Worm (Caenorhabditis elegans) whole organism, L1 larva: ENCODE measurements around the gene K11C4.2.

Experiments
- C16A3.4 ChIP-seq: fragments of 150-350 bp; optimal IDR thresholded peaks from 2 replicates; lab custom pipeline; 2014; ENCODE audit warnings: missing biosample characterization, missing genetic modification characterization
- F16B12.6 ChIP-seq: fragments of 150-350 bp; optimal IDR thresholded peaks from 2 replicates; lab custom pipeline; 2014; ENCODE audit warnings: missing biosample characterization, missing genetic modification characterization
- alr-1 ChIP-seq: fragments of 200-800 bp; sonication (Bioruptor generic); optimal IDR thresholded peaks from 2 replicates; lab custom pipeline; 2018; ENCODE audit warnings: borderline replicate concordance, mild to moderate bottlenecking, missing genetic modification characterization, missing compliant biosample characterization
- aly-2 ChIP-seq: fragments of 150-350 bp; optimal IDR thresholded peaks from 2 replicates; lab custom pipeline; 2014; ENCODE audit warnings: missing biosample characterization, missing genetic modification characterization
- ama-1 ChIP-seq: fragments of 150-350 bp; optimal IDR thresholded peaks from 2 replicates; lab custom pipeline; 2014
- ceh-63 ChIP-seq: fragments of 200-800 bp; sonication (Bioruptor generic); optimal IDR thresholded peaks from 2 replicates; lab custom pipeline; 2018; ENCODE audit warnings: mild to moderate bottlenecking, missing genetic modification characterization, missing compliant biosample characterization
- ceh-82 ChIP-seq, 3 experiments: fragments of 150-350 bp in 1 of 3; sonication (generic microtip) in 2 of 3; optimal IDR thresholded peaks; 2 replicates each; lab custom pipeline; 2014 to 2017; ENCODE audit warnings: missing biosample characterization in 3 of 3, missing genetic modification characterization in 3 of 3
- dpl-1 ChIP-seq, 3 experiments: fragments of 150-350 bp in 2 of 3; sonication (generic microtip) in 1 of 3; optimal IDR thresholded peaks; 2 replicates each; lab custom pipeline; 2014 to 2017; ENCODE audit warnings: missing biosample characterization in 3 of 3, missing genetic modification characterization in 3 of 3, missing genetic modification reagents in 3 of 3
- dsc-1 ChIP-seq: sonication (generic microtip); optimal IDR thresholded peaks from 2 replicates; lab custom pipeline; 2016; ENCODE audit warnings: mild to moderate bottlenecking, missing genetic modification characterization, missing compliant biosample characterization
- efl-1 ChIP-seq, 4 experiments: fragments of 150-350 bp; optimal IDR thresholded peaks in 3 of 4; peaks in 1 of 4; 1 replicate in 1 of 4; 2 replicates in 3 of 4; lab custom pipeline; 2014; ENCODE audit warnings: missing biosample characterization in 2 of 4, missing genetic modification characterization in 2 of 4, missing genetic modification reagents in 2 of 4
- efl-3 ChIP-seq: fragments of 200-800 bp; sonication (Bioruptor generic); optimal IDR thresholded peaks from 2 replicates; lab custom pipeline; 2018; ENCODE audit warnings: mild to moderate bottlenecking, missing genetic modification characterization, missing compliant biosample characterization
- egl-27 ChIP-seq, 2 experiments: fragments of 150-350 bp in 1 of 2; sonication (generic microtip); optimal IDR thresholded peaks; 3 replicates each; lab custom pipeline; 2017 to 2018; ENCODE audit warnings: missing biosample characterization in 2 of 2, missing genetic modification characterization in 2 of 2, missing genetic modification reagents in 2 of 2
- fkh-10 ChIP-seq: sonication (generic microtip); optimal IDR thresholded peaks from 2 replicates; lab custom pipeline; 2017; ENCODE audit warnings: missing biosample characterization, missing genetic modification reagents, missing genetic modification characterization
- fkh-8 ChIP-seq: sonication (generic microtip); optimal IDR thresholded peaks from 2 replicates; lab custom pipeline; 2016; ENCODE audit warnings: mild to moderate bottlenecking, missing genetic modification characterization, missing compliant biosample characterization
- fos-1 ChIP-seq: fragments of 150-350 bp; optimal IDR thresholded peaks from 2 replicates; lab custom pipeline; 2014; ENCODE audit warnings: missing biosample characterization, missing genetic modification characterization
- grh-1 ChIP-seq: fragments of 200-800 bp; sonication (Bioruptor generic); IDR thresholded peaks from 2 replicates; pipeline ENCODE4 v1.3.6; 2022; ENCODE audit warnings: missing genetic modification reagents, missing genetic modification characterization, missing compliant biosample characterization
- hlh-4 ChIP-seq: sonication (generic microtip); optimal IDR thresholded peaks from 2 replicates; lab custom pipeline; 2016; ENCODE audit warnings: mild to moderate bottlenecking, missing genetic modification characterization, missing compliant biosample characterization
- irx-1 ChIP-seq: sonication (generic microtip); optimal IDR thresholded peaks from 2 replicates; lab custom pipeline; 2016; ENCODE audit warnings: missing genetic modification characterization, missing compliant biosample characterization
- lin-13 ChIP-seq: fragments of 150-350 bp; optimal IDR thresholded peaks from 2 replicates; lab custom pipeline; 2014; ENCODE audit warnings: missing biosample characterization, missing genetic modification reagents, missing genetic modification characterization
- lin-14 ChIP-seq: fragments of 200-800 bp; sonication (Bioruptor generic); optimal IDR thresholded peaks from 2 replicates; lab custom pipeline; 2018; ENCODE audit warnings: mild to moderate bottlenecking, missing genetic modification characterization, moderate library complexity, missing compliant biosample characterization
- lin-35 ChIP-seq, 2 experiments: fragments of 150-350 bp; optimal IDR thresholded peaks; 2 replicates each; lab custom pipeline; 2014; ENCODE audit warnings: missing biosample characterization in 2 of 2, missing genetic modification characterization in 2 of 2, missing genetic modification reagents in 2 of 2
- mdl-1 ChIP-seq, 2 experiments: fragments of 150-350 bp; optimal IDR thresholded peaks; 2 replicates each; lab custom pipeline; 2014 to 2017; ENCODE audit warnings: missing biosample characterization in 2 of 2, missing genetic modification characterization in 2 of 2, inconsistent platforms in 1 of 2
- mef-2 ChIP-seq: fragments of 150-350 bp; optimal IDR thresholded peaks from 2 replicates; lab custom pipeline; 2014; ENCODE audit warnings: missing biosample characterization, missing genetic modification characterization
- nhr-11 ChIP-seq: fragments of 150-350 bp; optimal IDR thresholded peaks from 2 replicates; lab custom pipeline; 2014; ENCODE audit warnings: missing biosample characterization, missing genetic modification characterization
- nhr-20 ChIP-seq: sonication (generic microtip); optimal IDR thresholded peaks from 2 replicates; lab custom pipeline; 2016; ENCODE audit warnings: mild to moderate bottlenecking, missing genetic modification characterization, missing compliant biosample characterization
- nhr-47 ChIP-seq: sonication (generic microtip); optimal IDR thresholded peaks from 2 replicates; lab custom pipeline; 2016; ENCODE audit warnings: mild to moderate bottlenecking, missing genetic modification characterization, moderate library complexity, missing compliant biosample characterization
- nhr-71 ChIP-seq: sonication (generic microtip); optimal IDR thresholded peaks from 2 replicates; lab custom pipeline; 2016; ENCODE audit warnings: mild to moderate bottlenecking, missing genetic modification characterization, moderate library complexity, missing compliant biosample characterization
- nhr-77 ChIP-seq: fragments of 150-350 bp; optimal IDR thresholded peaks from 2 replicates; lab custom pipeline; 2014; ENCODE audit warnings: missing biosample characterization, missing genetic modification characterization
- nhr-84 ChIP-seq: sonication (generic microtip); optimal IDR thresholded peaks from 2 replicates; lab custom pipeline; 2017; ENCODE audit warnings: missing biosample characterization, missing genetic modification characterization
- nhr-90 ChIP-seq: sonication (generic microtip); optimal IDR thresholded peaks from 2 replicates; lab custom pipeline; 2016; ENCODE audit warnings: mild to moderate bottlenecking, missing genetic modification characterization, missing compliant biosample characterization; ENCODE audit not compliant: poor library complexity
- pag-3 ChIP-seq: sonication (generic microtip); optimal IDR thresholded peaks from 2 replicates; lab custom pipeline; 2017; ENCODE audit warnings: missing genetic modification characterization, mild to moderate bottlenecking, missing compliant biosample characterization, antibody characterized with exemption, borderline replicate concordance; ENCODE audit not compliant: insufficient read depth
- pax-3 ChIP-seq: fragments of 200-800 bp; sonication (Bioruptor generic); optimal IDR thresholded peaks from 2 replicates; lab custom pipeline; 2018; ENCODE audit warnings: mild to moderate bottlenecking, missing genetic modification characterization, moderate library complexity, missing compliant biosample characterization
- rnt-1 ChIP-seq: sonication (generic microtip); optimal IDR thresholded peaks from 2 replicates; lab custom pipeline; 2016; ENCODE audit warnings: mild to moderate bottlenecking, missing genetic modification characterization, moderate library complexity, missing compliant biosample characterization
- snpc-4 ChIP-seq: fragments of 150-350 bp; optimal IDR thresholded peaks from 2 replicates; lab custom pipeline; 2014; ENCODE audit warnings: missing biosample characterization, missing genetic modification characterization
- snu-23 ChIP-seq: sonication (generic microtip); optimal IDR thresholded peaks from 2 replicates; lab custom pipeline; 2016; ENCODE audit warnings: missing genetic modification characterization, missing compliant biosample characterization
- sup-37 ChIP-seq: fragments of 200-800 bp; sonication (Bioruptor generic); optimal IDR thresholded peaks from 2 replicates; lab custom pipeline; 2018; ENCODE audit warnings: mild to moderate bottlenecking, missing genetic modification characterization, missing compliant biosample characterization
- swsn-7 ChIP-seq: sonication (generic microtip); optimal IDR thresholded peaks from 2 replicates; lab custom pipeline; 2016; ENCODE audit warnings: missing genetic modification characterization, missing compliant biosample characterization
- tbx-2 ChIP-seq: sonication (generic microtip); optimal IDR thresholded peaks from 2 replicates; lab custom pipeline; 2016; ENCODE audit warnings: missing genetic modification characterization, missing compliant biosample characterization
- tlp-1 ChIP-seq: fragments of 150-350 bp; optimal IDR thresholded peaks from 2 replicates; lab custom pipeline; 2014; ENCODE audit warnings: missing biosample characterization, missing genetic modification characterization
- unc-30 ChIP-seq: sonication (generic microtip); optimal IDR thresholded peaks from 2 replicates; lab custom pipeline; 2017; ENCODE audit warnings: missing biosample characterization, missing genetic modification characterization
- unc-62 ChIP-seq: fragments of 150-350 bp; optimal IDR thresholded peaks from 2 replicates; lab custom pipeline; 2014; ENCODE audit warnings: missing biosample characterization, missing genetic modification reagents, missing genetic modification characterization
- vab-15 ChIP-seq: sonication (generic microtip); optimal IDR thresholded peaks from 2 replicates; lab custom pipeline; 2017; ENCODE audit warnings: missing genotype, mild to moderate bottlenecking, missing genetic modification characterization, missing compliant biosample characterization
- zag-1 ChIP-seq: fragments of 150-350 bp; optimal IDR thresholded peaks from 2 replicates; lab custom pipeline; 2014; ENCODE audit warnings: missing biosample characterization, missing genetic modification characterization
- zip-4 ChIP-seq: fragments of 200-800 bp; sonication (Bioruptor generic); optimal IDR thresholded peaks from 2 replicates; lab custom pipeline; 2018; ENCODE audit warnings: mild to moderate bottlenecking, missing genetic modification characterization, moderate library complexity, missing compliant biosample characterization
- ztf-11 ChIP-seq, 2 experiments: sonication (generic microtip); optimal IDR thresholded peaks; 2 replicates each; lab custom pipeline; 2016 to 2017; ENCODE audit warnings: missing genetic modification characterization in 2 of 2, missing biosample characterization in 1 of 2, missing compliant biosample characterization in 1 of 2

Gene K11C4.2

DNA sequence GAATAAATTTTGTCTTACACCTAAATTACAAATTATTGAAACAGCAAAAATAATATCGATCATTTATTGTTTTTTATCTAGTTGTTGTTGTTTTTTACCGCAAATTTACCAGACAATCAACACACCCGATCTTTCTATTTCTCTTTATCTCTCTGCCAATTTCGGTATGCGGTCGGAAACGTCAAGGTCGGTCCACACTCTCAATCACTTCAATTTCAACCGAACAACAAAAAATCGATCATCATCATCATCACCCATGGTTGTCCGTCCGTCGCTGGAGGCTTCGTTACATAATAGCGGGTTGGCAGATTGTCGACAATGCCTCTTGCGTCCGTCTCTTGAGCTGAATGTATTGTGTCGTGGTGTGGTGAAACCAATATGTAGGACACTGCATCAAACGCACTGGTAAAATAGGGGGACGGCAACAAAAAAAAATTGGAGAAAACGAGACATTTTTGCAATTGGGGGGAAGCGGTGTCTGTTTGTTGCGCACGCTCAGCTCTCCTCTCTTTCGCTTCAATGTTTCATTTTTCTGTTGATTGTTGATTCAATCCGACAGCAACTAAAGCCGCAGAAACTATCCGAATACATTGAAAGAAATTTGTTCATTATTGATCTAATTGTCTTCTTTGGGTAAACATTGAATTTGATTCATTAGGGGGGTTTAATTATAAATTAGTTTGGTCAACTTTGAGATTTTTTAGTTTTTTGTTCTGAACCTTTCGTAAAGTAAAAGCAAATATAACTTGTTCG is 17.9 kb upstream of the K11C4.2 start (continued):
- peak; percentile 8 for TF ChIP-seq nhr-90 (tag; lab: Kevin White, UChicago)
- no peak for TF ChIP-seq nhr-11 (tag; lab: Kevin White, UChicago)
- TF ChIP-seq F16B12.6 = no peak
- TF ChIP-seq lin-14 (GFP tag; lab: Kevin White, UChicago) = peak; percentile 71
- no peak for TF ChIP-seq tlp-1
- TF ChIP-seq nhr-20 (tag; lab: Kevin White, UChicago) = peak; percentile 35

DNA sequence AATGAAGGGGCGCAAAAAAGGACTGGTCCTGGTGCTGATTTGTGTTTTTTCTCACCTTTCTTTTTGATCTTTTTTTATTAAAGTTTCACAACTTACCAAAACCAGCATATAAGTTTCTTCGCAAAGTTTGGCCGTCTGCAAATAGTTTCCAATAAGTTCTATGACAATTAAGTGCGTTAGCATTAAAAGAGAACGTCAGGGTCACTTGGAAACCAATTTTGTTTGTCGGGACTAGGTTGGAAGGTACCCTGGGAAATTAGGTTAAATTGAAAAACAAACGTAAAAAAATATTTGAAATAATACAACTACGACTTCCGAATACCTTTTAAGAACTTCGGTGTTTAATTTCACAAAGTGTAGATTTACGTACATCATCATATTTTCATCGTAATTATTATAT is 16.3 kb upstream of the K11C4.2 start:
- TF ChIP-seq ztf-11 (tag; optimal IDR thresholded peaks at IDR 0.05; lab: Kevin White, UChicago) (no peak), rnt-1 (tag; lab: Kevin White, UChicago) (no peak), nhr-90 (tag; lab: Kevin White, UChicago) (no peak), lin-13 (GFP tag; lab: Kevin White, UChicago) (no peak), nhr-84 (no peak), hlh-4 (tag; lab: Kevin White, UChicago) (no peak), pax-3 (tag; lab: Kevin White, UChicago) (no peak), F16B12.6 (no peak)

ce11 chrV:6879490-6879889 is 15.4 kb upstream of the K11C4.2 start:
- peak; percentile 65 for TF ChIP-seq rnt-1 (tag; lab: Kevin White, UChicago)
- peak in 1 of 2 experiments; percentile 37 for TF ChIP-seq mdl-1 (tag; optimal IDR thresholded peaks at IDR 0.05; lab: Kevin White, UChicago)
- TF ChIP-seq fkh-8 (tag; lab: Kevin White, UChicago) = peak; percentile 78
- peak; percentile 73 for TF ChIP-seq C16A3.4
- no peak for TF ChIP-seq unc-30 (tag; lab: Kevin White, UChicago)
- peak; percentile 63 for TF ChIP-seq aly-2 (tag; lab: Kevin White, UChicago)
- peak; percentile 80 for TF ChIP-seq swsn-7
- peak; percentile 83 for TF ChIP-seq tbx-2 (tag; lab: Kevin White, UChicago)
- TF ChIP-seq nhr-90 (tag; lab: Kevin White, UChicago) = peak; percentile 56
- peak; percentile 70 for TF ChIP-seq nhr-77
- peak; percentile 21 for TF ChIP-seq snpc-4 (tag; lab: Kevin White, UChicago)
- TF ChIP-seq ama-1 = no peak
- TF ChIP-seq fos-1 (tag; lab: Kevin White, UChicago) = peak; percentile 45
- TF ChIP-seq ceh-82 (tag; optimal IDR thresholded peaks at IDR 0.05; lab: Kevin White, UChicago) = peak; percentile 39 to 75 (median 74)
- no peak for TF ChIP-seq hlh-4 (tag; lab: Kevin White, UChicago)
- TF ChIP-seq egl-27 (tag; optimal IDR thresholded peaks at IDR 0.05; lab: Kevin White, UChicago) = peak in 1 of 2 experiments; percentile 66
- TF ChIP-seq efl-3 = no peak
- TF ChIP-seq dpl-1 (GFP tag; optimal IDR thresholded peaks at IDR 0.05; lab: Kevin White, UChicago) = peak in 2 of 3 experiments; percentile 7 to 49
- TF ChIP-seq snu-23 (GFP tag; lab: Kevin White, UChicago) = peak; percentile 87
- TF ChIP-seq fkh-10 (GFP tag; lab: Kevin White, UChicago) = peak; percentile 60
- peak; percentile 20 for TF ChIP-seq sup-37 (GFP tag; lab: Kevin White, UChicago)
- no peak for TF ChIP-seq vab-15 (tag; lab: Kevin White, UChicago)
- peak; percentile 21 for TF ChIP-seq lin-13 (GFP tag; lab: Kevin White, UChicago)
- peak; percentile 45 to 51 for TF ChIP-seq lin-35 (GFP tag; optimal IDR thresholded peaks at IDR 0.05; lab: Kevin White, UChicago)
- TF ChIP-seq irx-1 (tag; lab: Kevin White, UChicago) = peak; percentile 74
- TF ChIP-seq nhr-20 (tag; lab: Kevin White, UChicago) = peak; percentile 77
- TF ChIP-seq unc-62 = no peak
- no peak for TF ChIP-seq zip-4
- TF ChIP-seq grh-1 (GFP tag; lab: Robert Waterston, UW) = peak; percentile 36; the same call in 1 of the 2 replicates
- TF ChIP-seq ceh-63 (GFP tag; lab: Kevin White, UChicago) = no peak
- no peak for TF ChIP-seq alr-1 (tag; lab: Kevin White, UChicago)
- TF ChIP-seq dsc-1 (tag; lab: Kevin White, UChicago) = peak; percentile 67
- TF ChIP-seq nhr-71 (tag; lab: Kevin White, UChicago) = peak; percentile 84
- TF ChIP-seq efl-1 (optimal IDR thresholded peaks at IDR 0.05; lab: Kevin White, UChicago) = peak; percentile 54 to 63
- peak; percentile 1 to 93 for TF ChIP-seq efl-1 (GFP tag; optimal IDR thresholded peaks at IDR 0.05 in 1 of 2; lab: Kevin White, UChicago)
- peak; percentile 82 for TF ChIP-seq nhr-47 (tag; lab: Kevin White, UChicago)
- TF ChIP-seq pag-3 = peak; percentile 42
- peak; percentile 50 for TF ChIP-seq mef-2 (tag; lab: Kevin White, UChicago)
- TF ChIP-seq zag-1 (tag; lab: Kevin White, UChicago) = no peak
